Worm (Caenorhabditis elegans) whole organism, young adult: ENCODE measurements around the gene rpt-3.

ENCODE experiments used
- ama-1 ChIP-seq, 3 experiments: fragments of 150-350 bp in 1 of 3; sonication (generic microtip) in 2 of 3; optimal IDR thresholded peaks; 2 replicates each; lab custom pipeline; 2014 to 2018; ENCODE audit warnings: missing biosample characterization in 2 of 3, missing genetic modification characterization in 2 of 3, missing genetic modification reagents in 2 of 3
- cebp-1 ChIP-seq, 2 experiments: fragments of 200-800 bp in 1 of 2; sonication (Bioruptor generic) in 1 of 2; sonication (generic microtip) in 1 of 2; IDR thresholded peaks in 1 of 2; optimal IDR thresholded peaks in 1 of 2; 2 replicates each; pipeline versions ENCODE4 v1.3.6 to Lab custom; 2017 to 2022; ENCODE audit warnings: missing compliant biosample characterization in 2 of 2, missing genetic modification characterization in 2 of 2, mild to moderate bottlenecking in 1 of 2, missing genetic modification reagents in 1 of 2, moderate library complexity in 1 of 2
- ceh-27 ChIP-seq: fragments of 200-800 bp; sonication (Bioruptor generic); optimal IDR thresholded peaks from 2 replicates; lab custom pipeline; 2018; ENCODE audit warnings: mild to moderate bottlenecking, missing genetic modification characterization, moderate library complexity, missing compliant biosample characterization
- nhr-120 ChIP-seq: fragments of 200-800 bp; sonication (Bioruptor generic); IDR thresholded peaks from 2 replicates; pipeline ENCODE4 v1.3.6; 2022; ENCODE audit warnings: missing genetic modification characterization, missing compliant biosample characterization
- zfh-2 ChIP-seq: fragments of 200-800 bp; sonication (Bioruptor generic); conservative IDR thresholded peaks from 2 replicates; pipeline ENCODE4 v1.3.6; 2022; ENCODE audit warnings: missing genetic modification reagents, missing genetic modification characterization, missing compliant biosample characterization

DNA sequence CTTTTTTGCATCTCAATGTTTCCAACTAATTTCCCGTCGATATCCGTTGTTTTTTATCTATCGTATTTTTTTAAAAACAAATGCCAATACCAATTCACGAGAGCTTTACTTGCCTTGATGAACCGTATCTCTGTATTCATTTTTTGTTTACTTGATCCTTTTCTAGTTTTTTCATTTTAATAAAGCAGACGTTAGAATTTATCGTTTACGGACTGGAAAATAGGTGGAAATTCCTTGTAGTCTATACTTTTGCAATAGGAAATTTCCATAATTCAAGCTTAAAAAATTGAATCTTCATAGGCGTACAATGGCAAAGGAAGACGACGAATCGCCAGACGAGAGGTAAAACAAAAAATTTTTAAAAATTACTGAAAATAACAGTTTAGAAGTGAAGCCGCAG lies 29.8 kb upstream of the rpt-3 start, which contains the start of gene algn-1:
- TF ChIP-seq zfh-2 (no peak), nhr-120 (GFP tag; lab: Robert Waterston, UW) (no peak), cebp-1 (GFP tag; IDR thresholded peaks at IDR 0.05; lab: Robert Waterston, UW) (no peak), cebp-1 (tag; optimal IDR thresholded peaks at IDR 0.05; lab: Kevin White, UChicago) (no peak), ama-1 (optimal IDR thresholded peaks at IDR 0.05; lab: Kevin White, UChicago) (no peak), ama-1 (GFP tag; optimal IDR thresholded peaks at IDR 0.05; lab: Kevin White, UChicago) (no peak), ceh-27 (no peak)
